Worm (Caenorhabditis elegans): ENCODE results near the gene cdgs-1.

DNA sequence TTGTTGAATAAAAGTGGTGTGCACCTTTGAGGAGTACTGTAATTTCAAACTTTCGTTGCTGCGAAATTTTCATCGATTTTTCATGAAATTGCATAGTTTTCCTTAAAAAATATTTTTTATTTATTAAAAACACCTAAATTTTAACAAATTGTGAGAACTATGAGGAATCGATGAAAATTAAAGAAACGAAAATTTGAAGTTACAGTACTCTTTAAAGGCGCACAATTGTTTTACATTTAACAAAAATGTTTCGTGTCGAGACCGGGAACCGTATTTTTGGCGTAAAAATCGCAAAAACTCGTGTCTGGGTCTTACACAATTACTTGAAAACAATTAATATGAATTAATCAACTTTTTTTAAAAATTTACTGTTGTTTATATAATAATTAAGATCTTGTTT, 45.4 kb downstream of the cdgs-1 start, which contains the start of gene rdl-1:
- TF ChIP-seq gmeb-2 (tag; optimal IDR thresholded peaks at IDR 0.05) (no peak), npax-4 (tag; optimal IDR thresholded peaks at IDR 0.05) (no peak), elt-2 (tag; optimal IDR thresholded peaks at IDR 0.05) (no peak), ama-1 (optimal IDR thresholded peaks at IDR 0.05) (no peak), hlh-30 (tag; optimal IDR thresholded peaks at IDR 0.05; ENCODE audit: insufficient read depth) (no peak), F13H6.1 (tag; optimal IDR thresholded peaks at IDR 0.05) (no peak), fkh-10 (GFP tag; optimal IDR thresholded peaks at IDR 0.05) (no peak), nhr-11 (tag; optimal IDR thresholded peaks at IDR 0.05) (no peak)

Measured in whole organism, late embryonic.